Fruit fly (Drosophila melanogaster): ENCODE results near the gene sds22.

sds22 gene

dm6 chr3R:17385329-17386019, 5.9 kb upstream of the sds22 start (continued):
- TF ChIP-seq Rfx (GFP tag; IDR thresholded peaks at IDR 0.05) (peak; percentile 70), CG3726 (GFP tag; IDR thresholded peaks at IDR 0.05) (no peak), CG31365 (tag; optimal IDR thresholded peaks at IDR 0.05) (peak; percentile 63), CG6254 (GFP tag; optimal IDR thresholded peaks at IDR 0.05) (no peak), ken (GFP tag; IDR thresholded peaks at IDR 0.05) (peak; percentile 74), peb (GFP tag; IDR thresholded peaks at IDR 0.05) (no peak), dpn (GFP tag; optimal IDR thresholded peaks at IDR 0.05) (peak; percentile 58 to 77), Kr (GFP tag; optimal IDR thresholded peaks at IDR 0.05) (no peak), abd-A (tag; optimal IDR thresholded peaks at IDR 0.05) (peak; percentile 28), zen (tag; optimal IDR thresholded peaks at IDR 0.05) (peak; percentile 21), gcm (GFP tag; optimal IDR thresholded peaks at IDR 0.05) (no peak), Hey (tag; optimal IDR thresholded peaks at IDR 0.05) (no peak), psq (GFP tag; optimal IDR thresholded peaks at IDR 0.05) (no peak), CG10147 (GFP tag; optimal IDR thresholded peaks at IDR 0.05) (no peak), caup (GFP tag; optimal IDR thresholded peaks at IDR 0.05; ENCODE audit: severe bottlenecking) (peak; percentile 81), CG1647 (GFP tag; optimal IDR thresholded peaks at IDR 0.05) (peak; percentile 64), seq (GFP tag; IDR thresholded peaks at IDR 0.05) (peak; percentile 68), Med (GFP tag) (peak; percentile 96), danr (GFP tag; IDR thresholded peaks at IDR 0.05) (peak; percentile 38; the same call in 1 of the 2 replicates), CG4282 (GFP tag; optimal IDR thresholded peaks at IDR 0.05) (peak; percentile 66), rib (GFP tag; IDR thresholded peaks at IDR 0.05) (0 out of 2 replicates have a peak, but pooled peaks have one; percentile 49), PHDP (tag; optimal IDR thresholded peaks at IDR 0.05) (peak; percentile 34), Elba2 (GFP tag; optimal IDR thresholded peaks at IDR 0.05) (peak; percentile 34), GATAe (GFP tag; conservative IDR thresholded peaks at IDR 0.05) (no peak), CG9215 (GFP tag; IDR thresholded peaks at IDR 0.05) (0 out of 2 replicates have a peak, but pooled peaks have one; percentile 30), sob (GFP tag; IDR thresholded peaks at IDR 0.05) (peak; percentile 84), chn (GFP tag; optimal IDR thresholded peaks at IDR 0.05) (peak; percentile 66), HLH4C (GFP tag; IDR thresholded peaks at IDR 0.05; ENCODE audit: partially characterized antibody) (no peak), ro (GFP tag; IDR thresholded peaks at IDR 0.05) (no peak), CG13424 (tag; optimal IDR thresholded peaks at IDR 0.05) (peak; percentile 61), CG18476 (GFP tag; optimal IDR thresholded peaks at IDR 0.05) (no peak), lola (GFP tag; optimal IDR thresholded peaks at IDR 0.05) (no peak), CG17612 (GFP tag; IDR thresholded peaks at IDR 0.05) (no peak; the same call in 1 of the 2 replicates), fd96Cb (tag; optimal IDR thresholded peaks at IDR 0.05) (peak; percentile 30), CG16813 (GFP tag; IDR thresholded peaks at IDR 0.05; ENCODE audit: partially characterized antibody) (peak; percentile 8; the same call in 1 of the 3 replicates), HHEX (GFP tag; optimal IDR thresholded peaks at IDR 0.05) (peak; percentile 23), tx (GFP tag; optimal IDR thresholded peaks at IDR 0.05) (peak; percentile 66), CG15696 (tag; optimal IDR thresholded peaks at IDR 0.05) (peak; percentile 0), Sin3A (optimal IDR thresholded peaks at IDR 0.05) (peak; percentile 63), CG6689 (GFP tag; IDR thresholded peaks at IDR 0.05) (peak; percentile 56; the same call in 1 of the 2 replicates), crol (GFP tag; IDR thresholded peaks at IDR 0.05) (no peak), tup (GFP tag; optimal IDR thresholded peaks at IDR 0.05) (peak; percentile 63), cad (GFP tag; optimal IDR thresholded peaks at IDR 0.05) (no peak), sug (tag; optimal IDR thresholded peaks at IDR 0.05) (peak; percentile 62), Sry-δ (GFP tag; optimal IDR thresholded peaks at IDR 0.05) (peak; percentile 66), CG15601 (tag; optimal IDR thresholded peaks at IDR 0.05) (peak; percentile 51), HLH54F (GFP tag; optimal IDR thresholded peaks at IDR 0.05) (peak; percentile 60), CG2129 (GFP tag; IDR thresholded peaks at IDR 0.05; ENCODE audit: partially characterized antibody) (no peak), CG10209 (GFP tag; optimal IDR thresholded peaks at IDR 0.05) (no peak)

All from whole organism, embryonic.